Worm (Caenorhabditis elegans) whole organism, L1 larva: ENCODE data around the gene col-98.
A peak's percentile ranks its signal among the peaks of the same experiment; 100 is the strongest.

ENCODE experiments used
- Y116A8C.19 ChIP-seq: sonication (generic microtip); optimal IDR thresholded peaks from 2 replicates; lab custom pipeline; 2016; ENCODE audit warnings: missing compliant biosample characterization, missing genetic modification characterization, borderline replicate concordance
- alr-1 ChIP-seq: fragments of 200-800 bp; sonication (Bioruptor generic); optimal IDR thresholded peaks from 2 replicates; lab custom pipeline; 2018; ENCODE audit warnings: borderline replicate concordance, mild to moderate bottlenecking, missing genetic modification characterization, missing compliant biosample characterization
- aly-2 ChIP-seq: fragments of 150-350 bp; optimal IDR thresholded peaks from 2 replicates; lab custom pipeline; 2014; ENCODE audit warnings: missing biosample characterization, missing genetic modification characterization
- ama-1 ChIP-seq: fragments of 150-350 bp; optimal IDR thresholded peaks from 2 replicates; lab custom pipeline; 2014
- blmp-1 ChIP-seq: fragments of 150-350 bp; optimal IDR thresholded peaks from 2 replicates; lab custom pipeline; 2014; ENCODE audit warnings: missing biosample characterization, missing genetic modification characterization
- ceh-63 ChIP-seq: fragments of 200-800 bp; sonication (Bioruptor generic); optimal IDR thresholded peaks from 2 replicates; lab custom pipeline; 2018; ENCODE audit warnings: mild to moderate bottlenecking, missing genetic modification characterization, missing compliant biosample characterization
- ceh-8 ChIP-seq: fragments of 200-800 bp; sonication (Bioruptor generic); optimal IDR thresholded peaks from 2 replicates; lab custom pipeline; 2018; ENCODE audit warnings: mild to moderate bottlenecking, missing genetic modification characterization, moderate library complexity, missing compliant biosample characterization
- ceh-82 ChIP-seq, 3 experiments: fragments of 150-350 bp in 1 of 3; sonication (generic microtip) in 2 of 3; optimal IDR thresholded peaks; 2 replicates each; lab custom pipeline; 2014 to 2017; ENCODE audit warnings: missing biosample characterization in 3 of 3, missing genetic modification characterization in 3 of 3
- ceh-88 ChIP-seq: fragments of 200-800 bp; sonication (Bioruptor generic); IDR thresholded peaks from 2 replicates; pipeline ENCODE4 v1.3.6; 2022; ENCODE audit warnings: missing genetic modification characterization, missing compliant biosample characterization
- ceh-90 ChIP-seq: sonication (generic microtip); optimal IDR thresholded peaks from 2 replicates; lab custom pipeline; 2016; ENCODE audit warnings: missing genetic modification characterization, missing compliant biosample characterization
- dpl-1 ChIP-seq, 3 experiments: fragments of 150-350 bp in 2 of 3; sonication (generic microtip) in 1 of 3; optimal IDR thresholded peaks; 2 replicates each; lab custom pipeline; 2014 to 2017; ENCODE audit warnings: missing biosample characterization in 3 of 3, missing genetic modification characterization in 3 of 3, missing genetic modification reagents in 3 of 3
- dsc-1 ChIP-seq: sonication (generic microtip); optimal IDR thresholded peaks from 2 replicates; lab custom pipeline; 2016; ENCODE audit warnings: mild to moderate bottlenecking, missing genetic modification characterization, missing compliant biosample characterization
- efl-3 ChIP-seq: fragments of 200-800 bp; sonication (Bioruptor generic); optimal IDR thresholded peaks from 2 replicates; lab custom pipeline; 2018; ENCODE audit warnings: mild to moderate bottlenecking, missing genetic modification characterization, missing compliant biosample characterization
- elt-2 ChIP-seq: sonication (generic microtip); optimal IDR thresholded peaks from 2 replicates; lab custom pipeline; 2016; ENCODE audit warnings: missing genetic modification characterization, mild to moderate bottlenecking, inconsistent platforms, missing compliant biosample characterization, missing genetic modification reagents
- elt-3 ChIP-seq, 6 experiments: fragments of 150-350 bp in 1 of 6; sonication (generic microtip); optimal IDR thresholded peaks; 2 replicates each; lab custom pipeline; 2017 to 2018; ENCODE audit warnings: missing biosample characterization in 6 of 6, missing genetic modification characterization in 6 of 6, inconsistent platforms in 1 of 6
- ets-5 ChIP-seq: fragments of 200-800 bp; sonication (Bioruptor generic); IDR thresholded peaks from 2 replicates; pipeline ENCODE4 v1.3.6; 2022; ENCODE audit warnings: missing genetic modification characterization, missing compliant biosample characterization
- fkh-8 ChIP-seq: sonication (generic microtip); optimal IDR thresholded peaks from 2 replicates; lab custom pipeline; 2016; ENCODE audit warnings: mild to moderate bottlenecking, missing genetic modification characterization, missing compliant biosample characterization
- hlh-17 ChIP-seq: fragments of 200-800 bp; sonication (Bioruptor generic); optimal IDR thresholded peaks from 2 replicates; lab custom pipeline; 2018; ENCODE audit warnings: missing genetic modification characterization, mild to moderate bottlenecking, missing compliant biosample characterization, moderate library complexity, borderline replicate concordance
- hlh-4 ChIP-seq: sonication (generic microtip); optimal IDR thresholded peaks from 2 replicates; lab custom pipeline; 2016; ENCODE audit warnings: mild to moderate bottlenecking, missing genetic modification characterization, missing compliant biosample characterization
- hpl-2 ChIP-seq: fragments of 150-350 bp; optimal IDR thresholded peaks from 2 replicates; lab custom pipeline; 2014; ENCODE audit warnings: missing biosample characterization, missing genetic modification reagents, missing genetic modification characterization
- irx-1 ChIP-seq: sonication (generic microtip); optimal IDR thresholded peaks from 2 replicates; lab custom pipeline; 2016; ENCODE audit warnings: missing genetic modification characterization, missing compliant biosample characterization
- isw-1 ChIP-seq: fragments of 200-800 bp; sonication (Bioruptor generic); IDR thresholded peaks from 2 replicates; pipeline ENCODE4 v1.3.6; 2022; ENCODE audit warnings: missing genetic modification characterization, missing compliant biosample characterization
- jun-1 ChIP-seq: fragments of 150-350 bp; optimal IDR thresholded peaks from 2 replicates; lab custom pipeline; 2014; ENCODE audit warnings: missing biosample characterization, missing genetic modification reagents, missing genetic modification characterization
- lin-13 ChIP-seq: fragments of 150-350 bp; optimal IDR thresholded peaks from 2 replicates; lab custom pipeline; 2014; ENCODE audit warnings: missing biosample characterization, missing genetic modification reagents, missing genetic modification characterization
- lin-15B ChIP-seq: fragments of 150-350 bp; sonication (generic microtip); optimal IDR thresholded peaks from 3 replicates; lab custom pipeline; 2014; ENCODE audit warnings: missing biosample characterization, missing genetic modification characterization
- lin-35 ChIP-seq, 2 experiments: fragments of 150-350 bp; optimal IDR thresholded peaks; 2 replicates each; lab custom pipeline; 2014; ENCODE audit warnings: missing biosample characterization in 2 of 2, missing genetic modification characterization in 2 of 2, missing genetic modification reagents in 2 of 2
- lin-39 ChIP-seq: fragments of 150-350 bp; optimal IDR thresholded peaks from 2 replicates; lab custom pipeline; 2014; ENCODE audit warnings: missing biosample characterization, missing genetic modification reagents, missing genetic modification characterization
- lir-3 ChIP-seq: sonication (generic microtip); optimal IDR thresholded peaks from 2 replicates; lab custom pipeline; 2016; ENCODE audit warnings: mild to moderate bottlenecking, missing genetic modification characterization, moderate library complexity, missing compliant biosample characterization; ENCODE audit not compliant: poor library complexity
- mab-9 ChIP-seq: fragments of 200-800 bp; sonication (Bioruptor generic); IDR thresholded peaks from 2 replicates; pipeline ENCODE4 v1.3.6; 2022; ENCODE audit warnings: missing genetic modification reagents, missing genetic modification characterization, missing compliant biosample characterization
- nhr-11 ChIP-seq: fragments of 150-350 bp; optimal IDR thresholded peaks from 2 replicates; lab custom pipeline; 2014; ENCODE audit warnings: missing biosample characterization, missing genetic modification characterization
- nhr-20 ChIP-seq: sonication (generic microtip); optimal IDR thresholded peaks from 2 replicates; lab custom pipeline; 2016; ENCODE audit warnings: mild to moderate bottlenecking, missing genetic modification characterization, missing compliant biosample characterization
- nhr-71 ChIP-seq: sonication (generic microtip); optimal IDR thresholded peaks from 2 replicates; lab custom pipeline; 2016; ENCODE audit warnings: mild to moderate bottlenecking, missing genetic modification characterization, moderate library complexity, missing compliant biosample characterization
- nhr-77 ChIP-seq: fragments of 150-350 bp; optimal IDR thresholded peaks from 2 replicates; lab custom pipeline; 2014; ENCODE audit warnings: missing biosample characterization, missing genetic modification characterization
- nhr-85 ChIP-seq: sonication (generic microtip); peaks from one replicate; lab custom pipeline; 2016; ENCODE audit warnings: missing genetic modification characterization, inconsistent platforms, missing compliant biosample characterization
- nhr-90 ChIP-seq: sonication (generic microtip); optimal IDR thresholded peaks from 2 replicates; lab custom pipeline; 2016; ENCODE audit warnings: mild to moderate bottlenecking, missing genetic modification characterization, missing compliant biosample characterization; ENCODE audit not compliant: poor library complexity
- rnt-1 ChIP-seq: sonication (generic microtip); optimal IDR thresholded peaks from 2 replicates; lab custom pipeline; 2016; ENCODE audit warnings: mild to moderate bottlenecking, missing genetic modification characterization, moderate library complexity, missing compliant biosample characterization
- skn-1 ChIP-seq: fragments of 150-350 bp; optimal IDR thresholded peaks from 2 replicates; lab custom pipeline; 2014; ENCODE audit warnings: missing biosample characterization, missing genetic modification characterization
- tbx-2 ChIP-seq: sonication (generic microtip); optimal IDR thresholded peaks from 2 replicates; lab custom pipeline; 2016; ENCODE audit warnings: missing genetic modification characterization, missing compliant biosample characterization
- unc-98 ChIP-seq: fragments of 200-800 bp; sonication (Bioruptor generic); IDR thresholded peaks from 2 replicates; pipeline ENCODE4 v1.3.6; 2022; ENCODE audit warnings: missing genetic modification characterization, missing compliant biosample characterization
- vab-15 ChIP-seq: sonication (generic microtip); optimal IDR thresholded peaks from 2 replicates; lab custom pipeline; 2017; ENCODE audit warnings: missing genotype, mild to moderate bottlenecking, missing genetic modification characterization, missing compliant biosample characterization
- xbp-1 ChIP-seq: sonication (generic microtip); optimal IDR thresholded peaks from 2 replicates; lab custom pipeline; 2016; ENCODE audit warnings: missing genetic modification characterization, missing compliant biosample characterization

col-98 gene

DNA sequence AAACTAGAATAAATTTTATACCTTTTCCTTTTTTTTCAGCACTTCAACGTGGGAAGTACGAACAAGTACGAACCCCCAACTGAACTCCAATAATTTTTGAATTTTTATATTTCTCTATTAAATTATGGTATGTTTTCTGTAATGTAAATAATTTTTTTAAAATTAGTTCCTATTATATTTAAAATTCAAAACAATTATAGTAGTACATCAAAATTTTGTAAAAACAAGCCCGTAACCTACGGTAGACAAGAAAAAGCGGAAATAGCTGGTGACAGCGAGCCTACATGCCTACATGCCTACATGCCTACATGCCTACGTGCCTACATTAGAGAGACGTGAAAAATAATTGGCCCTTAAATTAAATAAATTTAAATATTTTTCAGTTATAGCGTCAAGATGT, 12.9 kb downstream of the col-98 start, which contains the start of gene F14F7.5:
Gene F14F7.5, plus strand, starts transcription at position 301 of the 400 bp plus-strand sequence.
- no peak for TF ChIP-seq ceh-88 (GFP tag; lab: Robert Waterston, UW)
- no peak for TF ChIP-seq alr-1 (tag; lab: Kevin White, UChicago)
- no peak for TF ChIP-seq rnt-1
- no peak for TF ChIP-seq nhr-20 (tag; lab: Kevin White, UChicago)
- TF ChIP-seq nhr-11 (tag; lab: Kevin White, UChicago), result no peak
- no peak for TF ChIP-seq irx-1 (tag; lab: Kevin White, UChicago)
- TF ChIP-seq skn-1 (tag; lab: Kevin White, UChicago), result no peak
- TF ChIP-seq hpl-2 (GFP tag; lab: Kevin White, UChicago), result no peak

DNA sequence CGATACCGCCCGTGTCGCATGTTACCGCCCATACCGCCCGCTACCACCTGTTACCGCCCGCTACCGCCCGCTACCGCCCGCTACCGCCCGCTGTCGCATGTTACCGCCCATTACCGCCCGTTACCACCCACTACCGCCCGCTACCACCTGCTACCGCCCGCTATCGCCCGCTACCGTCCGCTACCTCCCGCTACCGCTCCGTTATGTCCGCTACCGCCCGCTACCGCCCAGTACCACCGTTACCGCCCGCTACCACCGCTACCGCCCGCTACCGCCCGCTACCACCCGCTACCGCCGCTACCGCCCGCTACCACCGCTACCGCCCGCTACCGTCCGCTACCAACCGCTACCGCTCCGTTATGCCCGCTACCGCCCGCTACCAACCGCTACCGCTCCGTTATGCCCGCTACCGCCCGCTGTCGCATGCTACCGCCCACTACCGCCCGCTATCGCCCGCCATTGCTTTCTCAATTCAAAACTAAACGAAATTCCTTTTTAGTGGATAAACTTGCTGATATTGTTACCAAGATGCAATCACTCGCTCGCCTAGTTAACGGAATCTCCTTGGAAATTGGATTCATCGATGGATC, 13.7 kb downstream of the col-98 start:
- TF ChIP-seq fkh-8 (no peak), ceh-8 (GFP tag; lab: Kevin White, UChicago) (peak; percentile 54)

DNA sequence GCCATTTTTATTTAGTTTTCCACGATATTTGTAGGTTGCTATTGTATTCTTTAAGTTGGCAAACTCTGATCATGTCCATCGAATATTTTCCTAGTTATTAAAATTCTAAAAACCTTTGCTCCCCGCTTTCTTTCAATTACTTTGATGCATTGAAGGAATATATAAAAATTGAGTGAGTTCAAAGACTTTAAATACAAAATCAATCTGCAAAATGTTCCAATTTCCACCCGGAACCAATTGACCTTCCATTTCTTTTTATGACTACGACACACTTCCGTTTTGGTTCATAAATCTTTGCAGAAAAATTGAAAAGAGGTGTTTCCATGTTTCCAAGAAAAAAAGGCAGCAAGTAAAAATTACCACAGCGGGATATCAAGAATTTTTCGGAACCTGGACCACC, 20.9 kb downstream of the col-98 start, which contains the start of gene F54F12.2:
Gene F54F12.2, plus strand, starts transcription at position 301 of the 400 bp plus-strand sequence.
- TF ChIP-seq lin-39 (tag; lab: Kevin White, UChicago), result no peak
- no peak for TF ChIP-seq nhr-71
- TF ChIP-seq lin-15B, result no peak
- no peak for TF ChIP-seq elt-3 (tag; optimal IDR thresholded peaks at IDR 0.05; lab: Kevin White, UChicago)

DNA sequence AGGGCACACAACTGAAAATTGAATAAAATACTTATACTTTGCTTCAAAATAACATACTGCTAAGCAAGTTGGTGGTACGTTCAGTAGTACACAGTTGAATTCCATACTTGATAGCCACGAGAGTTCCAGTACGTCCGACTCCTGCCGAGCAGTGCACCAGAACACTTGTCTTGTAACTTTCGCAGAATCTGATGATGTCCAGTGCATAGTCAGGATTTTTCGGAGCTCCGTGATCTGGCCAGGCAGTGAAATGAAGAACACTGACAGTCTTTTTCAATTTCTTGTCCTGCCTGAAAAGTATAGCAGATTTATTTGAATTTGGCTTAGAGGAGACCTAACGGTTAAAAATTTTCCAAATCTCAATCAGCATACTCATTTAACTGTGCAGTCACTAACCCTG, 31.1 kb downstream of the col-98 start:
- TF ChIP-seq ets-5 (GFP tag; lab: Robert Waterston, UW), result no peak
- TF ChIP-seq hlh-4 (tag; lab: Kevin White, UChicago), result no peak
- TF ChIP-seq isw-1 (GFP tag; lab: Robert Waterston, UW), result no peak
- no peak for TF ChIP-seq nhr-77 (tag; lab: Kevin White, UChicago)
- TF ChIP-seq ceh-82 (tag; optimal IDR thresholded peaks at IDR 0.05; lab: Kevin White, UChicago), result no peak
- no peak for TF ChIP-seq ceh-90 (tag; lab: Kevin White, UChicago)
- TF ChIP-seq lin-13, result no peak
- no peak for TF ChIP-seq aly-2
- TF ChIP-seq unc-98 (GFP tag; lab: Robert Waterston, UW), result no peak
- no peak for TF ChIP-seq lin-35 (GFP tag; optimal IDR thresholded peaks at IDR 0.05; lab: Kevin White, UChicago)
- no peak for TF ChIP-seq lin-15B
- no peak for TF ChIP-seq nhr-85 (tag; lab: Kevin White, UChicago)
- no peak for TF ChIP-seq nhr-90 (tag; lab: Kevin White, UChicago)
- TF ChIP-seq dsc-1 (tag; lab: Kevin White, UChicago), result no peak
- no peak for TF ChIP-seq tbx-2 (tag; lab: Kevin White, UChicago)
- no peak for TF ChIP-seq Y116A8C.19 (tag; lab: Kevin White, UChicago)
- no peak for TF ChIP-seq jun-1 (tag; lab: Kevin White, UChicago)
- no peak for TF ChIP-seq blmp-1
- TF ChIP-seq nhr-20 (tag; lab: Kevin White, UChicago), result no peak
- TF ChIP-seq mab-9 (GFP tag; lab: Robert Waterston, UW), result no peak

ce11 chrIII:13055342-13055741, 36.5 kb downstream of the col-98 start, which contains the start of gene F54F12.1:
Gene F54F12.1 (minus strand): TSS chrIII:13055442.
- no peak for TF ChIP-seq nhr-20 (tag; lab: Kevin White, UChicago)
- TF ChIP-seq xbp-1 (tag; lab: Kevin White, UChicago), result no peak
- no peak for TF ChIP-seq hlh-4 (tag; lab: Kevin White, UChicago)
- TF ChIP-seq elt-2, result no peak
- TF ChIP-seq ceh-63, result no peak
- no peak for TF ChIP-seq lir-3
- TF ChIP-seq vab-15, result no peak
- TF ChIP-seq nhr-71, result no peak
- TF ChIP-seq nhr-77 (tag; lab: Kevin White, UChicago), result no peak
- TF ChIP-seq hlh-17 (GFP tag; lab: Kevin White, UChicago), result no peak
- no peak for TF ChIP-seq aly-2
- no peak for TF ChIP-seq dpl-1 (GFP tag; optimal IDR thresholded peaks at IDR 0.05; lab: Kevin White, UChicago)
- no peak for TF ChIP-seq ama-1 (lab: Kevin White, UChicago)
- no peak for TF ChIP-seq elt-3 (tag; optimal IDR thresholded peaks at IDR 0.05; lab: Kevin White, UChicago)
- no peak for TF ChIP-seq efl-3
- TF ChIP-seq, all 84 proteins: peak for 0
